Worm (Caenorhabditis elegans): ENCODE measurements around the gene D1069.3.
"Not testable (repeated sequence)": the region's sequence is repeated elsewhere in the genome, so short reads cannot be mapped to it uniquely, and the experiment has no call there.

DNA sequence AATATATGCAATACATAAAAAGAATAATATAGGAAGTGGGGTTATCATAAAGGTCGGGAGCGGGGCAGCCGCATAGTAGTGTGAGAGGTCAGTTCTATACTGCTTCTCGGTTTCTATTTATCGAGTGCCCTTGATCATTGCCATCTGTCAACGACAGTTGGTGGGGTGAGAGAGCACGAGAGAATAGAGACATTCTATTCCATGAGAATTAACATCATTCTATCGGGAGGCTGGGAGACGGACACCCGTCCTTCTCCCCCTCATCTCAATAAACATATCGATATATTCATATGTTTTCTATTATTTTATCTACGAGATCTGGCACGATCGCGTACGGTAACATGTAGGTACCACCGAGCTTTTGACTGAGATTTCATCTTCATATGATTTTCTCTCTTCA, 35.6 kb downstream of the D1069.3 start, which contains the start of gene mps-2:
- TF ChIP-seq med-1 (GFP tag; optimal IDR thresholded peaks at IDR 0.05; ENCODE audit: insufficient read depth); ztf-23 (GFP tag; IDR thresholded peaks at IDR 0.05): not testable (repeated sequence)

All from whole organism, midembryonic.